Worm (Caenorhabditis elegans) whole organism, mixed stage, embryonic: ENCODE measurements around the gene best-23.

Source experiments
- drap-1 ChIP-seq: fragments of 200-800 bp; sonication (Bioruptor generic); optimal IDR thresholded peaks from 3 replicates; lab custom pipeline; 2018; ENCODE audit warnings: mild to moderate bottlenecking, missing genetic modification characterization, missing compliant biosample characterization
- lin-13 ChIP-seq: fragments of 150-350 bp; optimal IDR thresholded peaks from 2 replicates; lab custom pipeline; 2014; ENCODE audit warnings: missing biosample characterization, missing genetic modification characterization
- nhr-76 ChIP-seq: sonication (generic microtip); optimal IDR thresholded peaks from 2 replicates; lab custom pipeline; 2017; ENCODE audit warnings: missing biosample characterization, missing genetic modification characterization
- snpc-4 ChIP-seq: fragments of 150-350 bp; optimal IDR thresholded peaks from 2 replicates; lab custom pipeline; 2014; ENCODE audit warnings: missing biosample characterization, missing genetic modification characterization

DNA sequence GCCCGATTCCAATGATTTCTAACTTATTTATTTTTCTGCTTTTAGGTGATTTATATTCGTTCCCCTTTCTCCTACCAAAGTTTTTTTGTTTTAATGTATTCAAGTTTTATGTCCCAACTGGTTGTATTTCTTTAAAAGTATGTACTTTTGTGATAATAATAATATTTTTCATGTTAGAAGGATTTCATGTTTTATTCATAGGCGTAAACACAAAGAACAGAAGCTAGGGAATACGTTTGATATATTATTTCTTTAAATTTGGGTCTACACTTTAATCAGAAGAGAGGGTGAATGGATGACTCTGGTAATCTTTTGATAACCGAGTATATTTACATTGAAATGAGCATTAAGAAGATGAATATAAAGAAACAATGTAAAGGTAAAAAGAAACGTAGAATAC is 41.3 kb downstream of the best-23 start:
- TF ChIP-seq lin-13 (tag; lab: Kevin White, UChicago), result no peak
- TF ChIP-seq nhr-76 (tag; lab: Kevin White, UChicago), result no peak
- TF ChIP-seq snpc-4 (tag; lab: Kevin White, UChicago), result no peak
- TF ChIP-seq drap-1 (GFP tag; lab: Kevin White, UChicago), result no peak
